Fruit fly (Drosophila melanogaster): Measurements from ENCODE around the gene Gnpnat.

dm6 chr3R:29724745-29725144 lies 13.3 kb upstream of the Gnpnat start, which contains the start of the genes Naa40 and CG18731:
- TF ChIP-seq h (GFP tag; optimal IDR thresholded peaks at IDR 0.05) (no peak), Hr78 (GFP tag; optimal IDR thresholded peaks at IDR 0.05) (no peak), Hr83 (GFP tag; optimal IDR thresholded peaks at IDR 0.05; ENCODE audit: poor library complexity, severe bottlenecking) (no peak), foxo (GFP tag; optimal IDR thresholded peaks at IDR 0.05) (no peak), N (GFP tag; optimal IDR thresholded peaks at IDR 0.05) (no peak), Dfd (GFP tag; optimal IDR thresholded peaks at IDR 0.05) (no peak), sv (GFP tag; optimal IDR thresholded peaks at IDR 0.05) (no peak), HLH106 (tag; optimal IDR thresholded peaks at IDR 0.05) (no peak), Vsx2 (GFP tag; optimal IDR thresholded peaks at IDR 0.05; ENCODE audit: partially characterized antibody) (no peak), GATAd (GFP tag; optimal IDR thresholded peaks at IDR 0.05) (no peak)
